Worm (Caenorhabditis elegans) whole organism, L1 larva: ENCODE results near the gene dhs-20.

ENCODE experiments used
- C34B4.2 ChIP-seq: sonication (generic microtip); optimal IDR thresholded peaks from 2 replicates; lab custom pipeline; 2017; ENCODE audit warnings: mild to moderate bottlenecking, missing genetic modification characterization, missing compliant biosample characterization
- Y116A8C.19 ChIP-seq: sonication (generic microtip); optimal IDR thresholded peaks from 2 replicates; lab custom pipeline; 2016; ENCODE audit warnings: missing compliant biosample characterization, missing genetic modification characterization, borderline replicate concordance
- ama-1 ChIP-seq: fragments of 150-350 bp; optimal IDR thresholded peaks from 2 replicates; lab custom pipeline; 2014
- ceh-82 ChIP-seq, 3 experiments: fragments of 150-350 bp in 1 of 3; sonication (generic microtip) in 2 of 3; optimal IDR thresholded peaks; 2 replicates each; lab custom pipeline; 2014 to 2017; ENCODE audit warnings: missing biosample characterization in 3 of 3, missing genetic modification characterization in 3 of 3
- dsc-1 ChIP-seq: sonication (generic microtip); optimal IDR thresholded peaks from 2 replicates; lab custom pipeline; 2016; ENCODE audit warnings: mild to moderate bottlenecking, missing genetic modification characterization, missing compliant biosample characterization
- efl-1 ChIP-seq, 4 experiments: fragments of 150-350 bp; optimal IDR thresholded peaks in 3 of 4; peaks in 1 of 4; 1 replicate in 1 of 4; 2 replicates in 3 of 4; lab custom pipeline; 2014; ENCODE audit warnings: missing biosample characterization in 2 of 4, missing genetic modification characterization in 2 of 4, missing genetic modification reagents in 2 of 4
- egl-27 ChIP-seq, 2 experiments: fragments of 150-350 bp in 1 of 2; sonication (generic microtip); optimal IDR thresholded peaks; 3 replicates each; lab custom pipeline; 2017 to 2018; ENCODE audit warnings: missing biosample characterization in 2 of 2, missing genetic modification characterization in 2 of 2, missing genetic modification reagents in 2 of 2
- elt-2 ChIP-seq: sonication (generic microtip); optimal IDR thresholded peaks from 2 replicates; lab custom pipeline; 2016; ENCODE audit warnings: missing genetic modification characterization, mild to moderate bottlenecking, inconsistent platforms, missing compliant biosample characterization, missing genetic modification reagents
- ets-5 ChIP-seq: fragments of 200-800 bp; sonication (Bioruptor generic); IDR thresholded peaks from 2 replicates; pipeline ENCODE4 v1.3.6; 2022; ENCODE audit warnings: missing genetic modification characterization, missing compliant biosample characterization
- fkh-10 ChIP-seq: sonication (generic microtip); optimal IDR thresholded peaks from 2 replicates; lab custom pipeline; 2017; ENCODE audit warnings: missing biosample characterization, missing genetic modification reagents, missing genetic modification characterization
- fkh-4 ChIP-seq: sonication (generic microtip); optimal IDR thresholded peaks from 2 replicates; lab custom pipeline; 2016; ENCODE audit warnings: missing compliant biosample characterization, missing genetic modification characterization, borderline replicate concordance
- fkh-8 ChIP-seq: sonication (generic microtip); optimal IDR thresholded peaks from 2 replicates; lab custom pipeline; 2016; ENCODE audit warnings: mild to moderate bottlenecking, missing genetic modification characterization, missing compliant biosample characterization
- fos-1 ChIP-seq: fragments of 150-350 bp; optimal IDR thresholded peaks from 2 replicates; lab custom pipeline; 2014; ENCODE audit warnings: missing biosample characterization, missing genetic modification characterization
- hpl-2 ChIP-seq: fragments of 150-350 bp; optimal IDR thresholded peaks from 2 replicates; lab custom pipeline; 2014; ENCODE audit warnings: missing biosample characterization, missing genetic modification reagents, missing genetic modification characterization
- lin-14 ChIP-seq: fragments of 200-800 bp; sonication (Bioruptor generic); optimal IDR thresholded peaks from 2 replicates; lab custom pipeline; 2018; ENCODE audit warnings: mild to moderate bottlenecking, missing genetic modification characterization, moderate library complexity, missing compliant biosample characterization
- lin-15B ChIP-seq: fragments of 150-350 bp; sonication (generic microtip); optimal IDR thresholded peaks from 3 replicates; lab custom pipeline; 2014; ENCODE audit warnings: missing biosample characterization, missing genetic modification characterization
- lin-35 ChIP-seq, 2 experiments: fragments of 150-350 bp; optimal IDR thresholded peaks; 2 replicates each; lab custom pipeline; 2014; ENCODE audit warnings: missing biosample characterization in 2 of 2, missing genetic modification characterization in 2 of 2, missing genetic modification reagents in 2 of 2
- lin-39 ChIP-seq: fragments of 150-350 bp; optimal IDR thresholded peaks from 2 replicates; lab custom pipeline; 2014; ENCODE audit warnings: missing biosample characterization, missing genetic modification reagents, missing genetic modification characterization
- mef-2 ChIP-seq: fragments of 150-350 bp; optimal IDR thresholded peaks from 2 replicates; lab custom pipeline; 2014; ENCODE audit warnings: missing biosample characterization, missing genetic modification characterization
- mep-1 ChIP-seq: fragments of 150-350 bp; optimal IDR thresholded peaks from 2 replicates; lab custom pipeline; 2014; ENCODE audit warnings: missing biosample characterization, missing genetic modification characterization
- nhr-47 ChIP-seq: sonication (generic microtip); optimal IDR thresholded peaks from 2 replicates; lab custom pipeline; 2016; ENCODE audit warnings: mild to moderate bottlenecking, missing genetic modification characterization, moderate library complexity, missing compliant biosample characterization
- nhr-76 ChIP-seq: sonication (generic microtip); optimal IDR thresholded peaks from 2 replicates; lab custom pipeline; 2017; ENCODE audit warnings: missing biosample characterization, missing genetic modification characterization
- nhr-77 ChIP-seq: fragments of 150-350 bp; optimal IDR thresholded peaks from 2 replicates; lab custom pipeline; 2014; ENCODE audit warnings: missing biosample characterization, missing genetic modification characterization
- nhr-90 ChIP-seq: sonication (generic microtip); optimal IDR thresholded peaks from 2 replicates; lab custom pipeline; 2016; ENCODE audit warnings: mild to moderate bottlenecking, missing genetic modification characterization, missing compliant biosample characterization; ENCODE audit not compliant: poor library complexity
- sox-4 ChIP-seq: sonication (generic microtip); optimal IDR thresholded peaks from 2 replicates; lab custom pipeline; 2016; ENCODE audit warnings: missing genetic modification characterization, missing compliant biosample characterization
- sup-37 ChIP-seq: fragments of 200-800 bp; sonication (Bioruptor generic); optimal IDR thresholded peaks from 2 replicates; lab custom pipeline; 2018; ENCODE audit warnings: mild to moderate bottlenecking, missing genetic modification characterization, missing compliant biosample characterization
- swsn-7 ChIP-seq: sonication (generic microtip); optimal IDR thresholded peaks from 2 replicates; lab custom pipeline; 2016; ENCODE audit warnings: missing genetic modification characterization, missing compliant biosample characterization
- unc-86 ChIP-seq: sonication (generic microtip); optimal IDR thresholded peaks from 2 replicates; lab custom pipeline; 2016; ENCODE audit warnings: missing genetic modification characterization, missing compliant biosample characterization
- xbp-1 ChIP-seq: sonication (generic microtip); optimal IDR thresholded peaks from 2 replicates; lab custom pipeline; 2016; ENCODE audit warnings: missing genetic modification characterization, missing compliant biosample characterization

The dhs-20 gene

DNA sequence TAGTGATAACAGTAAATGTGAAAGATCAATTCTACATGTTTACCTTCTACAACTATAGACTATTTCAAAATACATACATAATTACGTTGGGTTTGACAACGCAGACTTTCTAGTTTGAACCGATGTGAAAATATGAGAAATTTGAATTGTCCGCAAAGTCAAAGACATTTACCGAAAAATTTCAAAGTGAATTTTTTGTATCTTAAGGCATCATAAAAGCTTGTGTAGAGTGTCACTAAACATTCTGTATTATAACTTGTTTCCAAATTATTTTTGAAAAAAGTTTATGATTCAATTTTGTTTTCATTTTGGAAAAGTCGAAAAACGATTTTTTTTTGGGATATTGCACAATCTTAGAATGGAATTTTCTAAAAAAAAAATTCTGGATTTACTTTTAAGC, 31.2 kb upstream of the dhs-20 start:
- TF ChIP-seq nhr-77 (tag; lab: Kevin White, UChicago) (no peak), fkh-8 (tag; lab: Kevin White, UChicago) (no peak), egl-27 (tag; optimal IDR thresholded peaks at IDR 0.05; lab: Kevin White, UChicago) (no peak), ets-5 (GFP tag; lab: Robert Waterston, UW) (no peak), sup-37 (GFP tag; lab: Kevin White, UChicago) (no peak), hpl-2 (no peak), lin-15B (tag; lab: Kevin White, UChicago) (no peak), unc-86 (no peak), C34B4.2 (tag; lab: Kevin White, UChicago) (no peak), lin-39 (tag; lab: Kevin White, UChicago) (no peak), xbp-1 (tag; lab: Kevin White, UChicago) (no peak), swsn-7 (tag; lab: Kevin White, UChicago) (no peak), nhr-76 (tag; lab: Kevin White, UChicago) (no peak), lin-14 (GFP tag; lab: Kevin White, UChicago) (no peak)
- TF ChIP-seq, all 84 proteins: peak for 0

DNA sequence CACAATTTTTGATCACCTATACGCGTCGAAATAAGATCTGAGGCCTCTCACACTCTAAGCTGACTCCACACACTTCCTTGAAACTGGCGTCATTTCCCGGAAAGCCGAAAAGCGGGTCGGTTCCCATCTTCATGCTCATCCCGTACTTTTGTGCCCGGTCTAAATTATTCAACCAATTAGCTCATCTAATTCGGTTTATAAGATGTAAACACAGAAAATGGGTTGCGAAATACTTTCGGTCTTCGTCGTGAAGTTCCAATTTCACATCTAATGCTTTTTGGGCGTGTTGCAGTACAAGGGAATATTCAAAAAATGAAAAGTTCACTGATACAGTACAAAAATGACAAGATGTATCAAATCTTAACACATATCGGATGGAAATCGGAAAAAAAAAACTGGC, 26.8 kb upstream of the dhs-20 start:
- peak; percentile 18 for TF ChIP-seq lin-14 (GFP tag; lab: Kevin White, UChicago)
- TF ChIP-seq efl-1 (optimal IDR thresholded peaks at IDR 0.05; lab: Kevin White, UChicago) = no peak
- no peak for TF ChIP-seq efl-1 (GFP tag; optimal IDR thresholded peaks at IDR 0.05 in 1 of 2; lab: Kevin White, UChicago)
- TF ChIP-seq ama-1 = no peak
- TF ChIP-seq dsc-1 = peak; percentile 34
- TF ChIP-seq lin-35 (GFP tag; optimal IDR thresholded peaks at IDR 0.05; lab: Kevin White, UChicago) = no peak

- TF ChIP-seq Y116A8C.19 (tag; lab: Kevin White, UChicago) (no peak), ceh-82 (tag; optimal IDR thresholded peaks at IDR 0.05; lab: Kevin White, UChicago) (no peak), mep-1 (no peak), elt-2 (tag; lab: Kevin White, UChicago) (peak; percentile 69), ama-1 (no peak), nhr-90 (tag; lab: Kevin White, UChicago) (peak; percentile 1), mef-2 (tag; lab: Kevin White, UChicago) (no peak), fkh-10 (GFP tag; lab: Kevin White, UChicago) (no peak), sox-4 (no peak), efl-1 (optimal IDR thresholded peaks at IDR 0.05; lab: Kevin White, UChicago) (no peak), efl-1 (GFP tag; optimal IDR thresholded peaks at IDR 0.05 in 1 of 2; lab: Kevin White, UChicago) (peak in 1 of 2 experiments; percentile 1)
- TF ChIP-seq, all 84 proteins: peak for 3
Measured at ce11 chrV:11629222-11630026, 25.1 kb upstream of the dhs-20 start, which contains the start of gene F35B12.10. Gene F35B12.10 (minus strand): TSS chrV:11629272.

- TF ChIP-seq lin-35 (GFP tag; optimal IDR thresholded peaks at IDR 0.05; lab: Kevin White, UChicago) (peak in 1 of 2 experiments; percentile 12), fos-1 (tag; lab: Kevin White, UChicago) (no peak)
Measured at ce11 chrV:11627837-11628236, 23.5 kb upstream of the dhs-20 start.

DNA sequence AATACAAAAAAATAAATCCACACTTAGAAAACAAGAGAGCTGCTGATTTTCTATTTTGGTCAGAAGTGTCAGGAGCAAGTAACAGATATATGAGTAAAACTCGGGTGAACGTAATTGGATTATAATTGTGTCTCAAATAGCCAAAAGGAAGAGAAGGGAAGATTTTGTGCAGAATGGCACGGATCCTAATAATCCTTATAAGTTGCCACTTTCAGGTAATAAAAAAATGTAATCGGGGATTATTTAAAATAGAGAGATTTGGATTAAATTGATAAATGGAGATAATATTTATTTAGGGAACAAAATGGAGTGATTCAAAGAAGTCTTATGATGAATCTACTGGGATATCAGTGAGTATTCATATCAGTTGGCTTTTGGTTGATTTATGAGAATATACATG, 20.6 kb upstream of the dhs-20 start:
- peak; percentile 95 for TF ChIP-seq dsc-1
- no peak for TF ChIP-seq fkh-4
- peak; percentile 19 for TF ChIP-seq nhr-47 (tag; lab: Kevin White, UChicago)
- no peak for TF ChIP-seq elt-2 (tag; lab: Kevin White, UChicago)

- TF ChIP-seq ets-5 (GFP tag; lab: Robert Waterston, UW) (no peak), lin-14 (GFP tag; lab: Kevin White, UChicago) (peak; percentile 33)
Measured at ce11 chrV:11621276-11621675, 16.9 kb upstream of the dhs-20 start.
